Fruit fly (Drosophila melanogaster) whole organism, embryonic: ENCODE results near the gene Plap.

Experiments used
- B-H1 ChIP-seq: fragments of 200-800 bp; sonication (Bioruptor generic); IDR thresholded peaks from 3 replicates; pipeline ENCODE4 v1.3.6; 2022; ENCODE audit warnings: missing biosample characterization, missing genetic modification characterization
- CG10147 ChIP-seq: fragments of 200-800 bp; sonication (Bioruptor generic); optimal IDR thresholded peaks from 2 replicates; lab custom pipeline; 2019; ENCODE audit warnings: missing biosample characterization, mild to moderate bottlenecking, missing genetic modification characterization, moderate library complexity
- CG10959 ChIP-seq: fragments of 200-800 bp; sonication (Bioruptor generic); IDR thresholded peaks from 2 replicates; pipeline ENCODE4 v1.3.6; 2022; ENCODE audit warnings: missing biosample characterization, missing genetic modification characterization
- CG12104 ChIP-seq: fragments of 200-800 bp; sonication (Bioruptor generic); optimal IDR thresholded peaks from 3 replicates; lab custom pipeline; 2016; ENCODE audit warnings: missing biosample characterization, missing genetic modification characterization
- CG12744 ChIP-seq: fragments of 200-800 bp; sonication (Bioruptor generic); optimal IDR thresholded peaks from 2 replicates; lab custom pipeline; 2016; ENCODE audit warnings: missing biosample characterization, missing genetic modification characterization
- CG13775 ChIP-seq: fragments of 200-800 bp; sonication (Bioruptor generic); optimal IDR thresholded peaks from 3 replicates; lab custom pipeline; 2017; ENCODE audit warnings: missing biosample characterization, mild to moderate bottlenecking, missing genetic modification characterization
- CG14050 ChIP-seq: fragments of 200-800 bp; sonication (Bioruptor generic); IDR thresholded peaks from 3 replicates; pipeline ENCODE4 v1.3.6; 2022; ENCODE audit warnings: missing biosample characterization, missing genetic modification characterization
- CG15269 ChIP-seq: fragments of 200-800 bp; sonication (Bioruptor generic); optimal IDR thresholded peaks from 2 replicates; lab custom pipeline; 2018; ENCODE audit warnings: missing biosample characterization, mild to moderate bottlenecking, missing genetic modification characterization, moderate library complexity
- CG17568 ChIP-seq: fragments of 200-800 bp; sonication (Bioruptor generic); optimal IDR thresholded peaks from 2 replicates; lab custom pipeline; 2018; ENCODE audit warnings: missing biosample characterization, mild to moderate bottlenecking, missing genetic modification characterization, moderate library complexity
- CG18262 ChIP-seq: fragments of 200-800 bp; optimal IDR thresholded peaks from 3 replicates; lab custom pipeline; 2019; ENCODE audit warnings: missing biosample characterization, mild to moderate bottlenecking, missing genetic modification characterization, moderate library complexity
- CG18599 ChIP-seq: fragments of 200-800 bp; sonication (Bioruptor generic); optimal IDR thresholded peaks from 3 replicates; lab custom pipeline; 2017; ENCODE audit warnings: missing biosample characterization, missing genetic modification characterization, mild to moderate bottlenecking, moderate library complexity, missing genetic modification reagents
- CG2120 ChIP-seq: fragments of 200-800 bp; sonication (Bioruptor generic); optimal IDR thresholded peaks from 3 replicates; lab custom pipeline; 2016; ENCODE audit warnings: missing biosample characterization, missing genetic modification characterization
- CG2199 ChIP-seq: fragments of 200-800 bp; sonication (Bioruptor generic); IDR thresholded peaks from 3 replicates; pipeline ENCODE4 v1.3.6; 2022; ENCODE audit warnings: missing biosample characterization, missing genetic modification characterization
- CG30403 ChIP-seq: fragments of 200-800 bp; sonication (Bioruptor generic); optimal IDR thresholded peaks from 3 replicates; lab custom pipeline; 2016; ENCODE audit warnings: missing biosample characterization, missing genetic modification characterization
- CG33557 ChIP-seq: fragments of 200-800 bp; sonication (Bioruptor generic); optimal IDR thresholded peaks from 2 replicates; lab custom pipeline; 2019; ENCODE audit warnings: missing biosample characterization, mild to moderate bottlenecking, missing genetic modification characterization, moderate library complexity
- CG4360 ChIP-seq: fragments of 200-800 bp; sonication (Bioruptor generic); IDR thresholded peaks from 2 replicates; pipeline ENCODE4 v1.3.6; 2022; ENCODE audit warnings: missing biosample characterization, missing genetic modification characterization
- CG6254 ChIP-seq: fragments of 200-800 bp; sonication (Bioruptor generic); optimal IDR thresholded peaks from 3 replicates; lab custom pipeline; 2017; ENCODE audit warnings: mild to moderate bottlenecking, missing biosample characterization, missing genetic modification reagents, missing genetic modification characterization
- CG9215 ChIP-seq: fragments of 200-800 bp; sonication (Bioruptor generic); IDR thresholded peaks from 2 replicates; pipeline ENCODE4 v1.3.6; 2022; ENCODE audit warnings: missing biosample characterization, missing genetic modification characterization
- E2f2 ChIP-seq: fragments of 200-800 bp; sonication (Bioruptor generic); IDR thresholded peaks from 2 replicates; pipeline ENCODE4 v1.3.6; 2022; ENCODE audit warnings: missing biosample characterization, missing genetic modification characterization
- Ets65A ChIP-seq: fragments of 200-800 bp; sonication (Bioruptor generic); peaks from one replicate; lab custom pipeline; 2016; ENCODE audit warnings: missing biosample characterization, missing genetic modification characterization
- Ets97D ChIP-seq: fragments of 200-800 bp; sonication (Bioruptor generic); optimal IDR thresholded peaks from 3 replicates; lab custom pipeline; 2016; ENCODE audit warnings: missing biosample characterization, missing genetic modification characterization
- Hey ChIP-seq: fragments of 200-800 bp; sonication (Bioruptor generic); optimal IDR thresholded peaks from 3 replicates; lab custom pipeline; 2018; ENCODE audit warnings: missing biosample characterization, mild to moderate bottlenecking, missing genetic modification characterization
- Hmx ChIP-seq: fragments of 200-800 bp; sonication (Bioruptor generic); optimal IDR thresholded peaks from 2 replicates; lab custom pipeline; 2016; ENCODE audit warnings: missing biosample characterization, missing genetic modification characterization
- Hr3 ChIP-seq: fragments of 200-800 bp; sonication (Bioruptor generic); optimal IDR thresholded peaks from 3 replicates; lab custom pipeline; 2016; ENCODE audit warnings: missing biosample characterization, missing genetic modification characterization
- Myb ChIP-seq: fragments of 200-800 bp; sonication (Bioruptor generic); optimal IDR thresholded peaks from 2 replicates; lab custom pipeline; 2016; ENCODE audit warnings: missing biosample characterization, missing genetic modification characterization
- Neu2 ChIP-seq: fragments of 200-800 bp; sonication (Bioruptor generic); optimal IDR thresholded peaks from 3 replicates; lab custom pipeline; 2016; ENCODE audit warnings: missing biosample characterization, missing genetic modification characterization, borderline replicate concordance
- Sox102F ChIP-seq: fragments of 200-800 bp; sonication (Bioruptor generic); optimal IDR thresholded peaks from 2 replicates; lab custom pipeline; 2018; ENCODE audit warnings: missing biosample characterization, mild to moderate bottlenecking, missing genetic modification characterization, moderate library complexity
- Taf1 ChIP-seq: fragments of 200-800 bp; sonication (Bioruptor generic); IDR thresholded peaks from 2 replicates; pipeline ENCODE4 v1.3.6; 2022; ENCODE audit warnings: missing biosample characterization, missing genetic modification characterization
- Trl ChIP-seq, 3 experiments: fragments of >200 bp in 2 of 3; fragments of 200-800 bp in 1 of 3; sonication (Bioruptor generic) in 1 of 3; optimal IDR thresholded peaks; 2 replicates in 1 of 3; 3 replicates in 2 of 3; lab custom pipeline; 2016 to 2017; ENCODE audit warnings: missing biosample characterization in 1 of 3, missing genetic modification characterization in 1 of 3
- aop ChIP-seq: fragments of 200-800 bp; sonication (Bioruptor generic); IDR thresholded peaks from 2 replicates; pipeline ENCODE4 v1.3.6; 2022; ENCODE audit warnings: missing biosample characterization, missing genetic modification characterization
- ara ChIP-seq: fragments of 200-800 bp; sonication (Bioruptor generic); IDR thresholded peaks from 2 replicates; pipeline ENCODE4 v1.3.6; 2022; ENCODE audit warnings: missing biosample characterization, missing genetic modification characterization
- ato ChIP-seq: fragments of 200-800 bp; sonication (Bioruptor generic); IDR thresholded peaks from 2 replicates; pipeline ENCODE4 v1.3.6; 2022; ENCODE audit warnings: missing biosample characterization, missing genetic modification characterization; ENCODE audit not compliant: partially characterized antibody
- cas ChIP-seq: fragments of 200-800 bp; sonication (Bioruptor generic); IDR thresholded peaks from 2 replicates; pipeline ENCODE4 v1.3.6; 2022; ENCODE audit warnings: missing biosample characterization, missing genetic modification characterization
- emc ChIP-seq: fragments of 200-800 bp; sonication (Bioruptor generic); optimal IDR thresholded peaks from 2 replicates; lab custom pipeline; 2016; ENCODE audit warnings: missing biosample characterization, missing genetic modification characterization
- fd3F ChIP-seq: fragments of 200-800 bp; sonication (Bioruptor generic); optimal IDR thresholded peaks from 2 replicates; lab custom pipeline; 2018; ENCODE audit warnings: missing biosample characterization, mild to moderate bottlenecking, missing genetic modification characterization, moderate library complexity
- ftz-f1 ChIP-seq: fragments of 200-800 bp; sonication (Bioruptor generic); optimal IDR thresholded peaks from 2 replicates; lab custom pipeline; 2016; ENCODE audit warnings: missing biosample characterization, missing genetic modification characterization
- gcm2 ChIP-seq: fragments of 200-800 bp; sonication (Bioruptor generic); optimal IDR thresholded peaks from 2 replicates; lab custom pipeline; 2016; ENCODE audit warnings: missing biosample characterization, missing genetic modification characterization
- kah ChIP-seq: fragments of 200-800 bp; sonication (Bioruptor generic); optimal IDR thresholded peaks from 2 replicates; lab custom pipeline; 2018; ENCODE audit warnings: missing biosample characterization, mild to moderate bottlenecking, missing genetic modification characterization
- knrl ChIP-seq: fragments of 200-800 bp; sonication (Bioruptor generic); IDR thresholded peaks from 3 replicates; pipeline ENCODE4 v1.3.6; 2022; ENCODE audit warnings: missing biosample characterization, missing genetic modification characterization; ENCODE audit not compliant: partially characterized antibody
- luna ChIP-seq: fragments of 200-800 bp; sonication (Bioruptor generic); optimal IDR thresholded peaks from 2 replicates; lab custom pipeline; 2016; ENCODE audit warnings: missing biosample characterization, missing genetic modification characterization
- mirr ChIP-seq: fragments of 200-800 bp; sonication (Bioruptor generic); optimal IDR thresholded peaks from 3 replicates; lab custom pipeline; 2018; ENCODE audit warnings: missing biosample characterization, mild to moderate bottlenecking, missing genetic modification characterization
- nerfin-2 ChIP-seq: fragments of 200-800 bp; sonication (Bioruptor generic); IDR thresholded peaks from 2 replicates; pipeline ENCODE4 v1.3.6; 2022; ENCODE audit warnings: missing biosample characterization, missing genetic modification characterization; ENCODE audit not compliant: partially characterized antibody
- onecut ChIP-seq: fragments of 200-800 bp; sonication (Bioruptor generic); IDR thresholded peaks from 2 replicates; pipeline ENCODE4 v1.3.6; 2022; ENCODE audit warnings: missing biosample characterization, missing genetic modification characterization
- otp ChIP-seq: fragments of 200-800 bp; sonication (Bioruptor generic); IDR thresholded peaks from 3 replicates; pipeline ENCODE4, ENCODE4 v1.3.6; 2022; ENCODE audit warnings: missing biosample characterization, missing genetic modification characterization
- pb ChIP-seq: fragments of 200-800 bp; sonication (Bioruptor generic); optimal IDR thresholded peaks from 3 replicates; lab custom pipeline; 2016; ENCODE audit warnings: missing biosample characterization, missing genetic modification characterization
- pho ChIP-seq: fragments of 200-800 bp; sonication (Bioruptor generic); optimal IDR thresholded peaks from 2 replicates; lab custom pipeline; 2016; ENCODE audit warnings: missing biosample characterization, missing genetic modification characterization
- salm ChIP-seq: fragments of 200-800 bp; sonication (Bioruptor generic); optimal IDR thresholded peaks from 2 replicates; lab custom pipeline; 2018; ENCODE audit warnings: missing biosample characterization, mild to moderate bottlenecking, missing genetic modification characterization
- tap ChIP-seq: fragments of 200-800 bp; optimal IDR thresholded peaks from 3 replicates; lab custom pipeline; 2019; ENCODE audit warnings: missing biosample characterization, mild to moderate bottlenecking, missing genetic modification characterization, moderate library complexity
- tll ChIP-seq, 2 experiments: fragments of 200-800 bp in 1 of 2; fragments of >200 bp in 1 of 2; sonication (Bioruptor generic) in 1 of 2; optimal IDR thresholded peaks; 2 replicates each; lab custom pipeline; 2017 to 2019; ENCODE audit warnings: missing biosample characterization in 2 of 2, missing genetic modification characterization in 2 of 2, mild to moderate bottlenecking in 1 of 2, moderate library complexity in 1 of 2
- zen ChIP-seq: fragments of 200-800 bp; sonication (Bioruptor generic); optimal IDR thresholded peaks from 3 replicates; lab custom pipeline; 2018; ENCODE audit warnings: missing biosample characterization, mild to moderate bottlenecking, missing genetic modification characterization, moderate library complexity

Gene Plap

DNA sequence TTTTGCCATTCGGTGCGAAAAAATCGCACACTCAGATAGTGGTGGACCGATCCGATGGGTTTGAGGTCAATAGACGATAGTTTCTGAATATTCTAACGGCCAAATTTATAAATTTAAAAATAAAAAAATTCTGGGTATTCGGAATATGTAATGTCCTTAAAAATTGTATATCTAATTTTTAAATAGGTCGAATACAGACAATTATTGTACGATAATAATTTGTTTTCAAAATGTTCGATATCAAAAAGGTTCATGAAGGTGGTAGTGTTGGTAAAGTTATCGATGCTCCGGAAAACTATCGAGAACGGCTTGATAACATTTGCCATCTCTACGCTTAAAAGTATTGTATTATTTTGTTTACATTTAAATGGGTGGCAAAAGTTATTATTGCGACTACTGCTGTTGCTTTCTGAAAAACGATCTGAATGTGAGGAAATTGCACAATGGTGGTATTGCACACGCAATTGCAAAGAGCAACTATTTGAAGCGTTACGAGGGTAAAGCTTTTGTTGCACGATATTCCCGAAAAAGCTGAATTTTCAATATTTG lies at the start of gene Plap, which contains the start of gene CG31922 (continued):
- TF ChIP-seq CG12744 (GFP tag; lab: Kevin White, UChicago) (peak; percentile 67), cas (no peak), CG14050 (GFP tag; lab: Robert Waterston, UW) (no peak), pb (no peak), CG15269 (tag; lab: Kevin White, UChicago) (no peak), Taf1 (GFP tag; lab: Robert Waterston, UW) (peak; percentile 39; the same call in 1 of the 2 replicates), mirr (GFP tag; lab: Kevin White, UChicago) (no peak), CG10959 (no peak), Hmx (GFP tag; lab: Kevin White, UChicago) (peak; percentile 46), CG2120 (GFP tag; lab: Kevin White, UChicago) (peak; percentile 87), ara (GFP tag; lab: Robert Waterston, UW) (no peak), Trl (optimal IDR thresholded peaks at IDR 0.05; lab: Kevin White, UChicago) (no peak), Trl (GFP tag; optimal IDR thresholded peaks at IDR 0.05; lab: Kevin White, UChicago) (peak; percentile 45), CG13775 (GFP tag; lab: Kevin White, UChicago) (peak; percentile 80), CG6254 (GFP tag; lab: Kevin White, UChicago) (no peak), nerfin-2 (peak; percentile 81), CG18599 (GFP tag; lab: Kevin White, UChicago) (peak; percentile 60), fd3F (GFP tag; lab: Kevin White, UChicago) (peak; percentile 57), knrl (GFP tag; lab: Robert Waterston, UW) (peak; percentile 95), kah (GFP tag; lab: Kevin White, UChicago) (no peak), aop (GFP tag; lab: Robert Waterston, UW) (no peak), CG9215 (peak; percentile 78), ftz-f1 (GFP tag; lab: Kevin White, UChicago) (peak; percentile 68), CG2199 (GFP tag; lab: Robert Waterston, UW) (no peak), E2f2 (peak; percentile 59), Sox102F (GFP tag; lab: Kevin White, UChicago) (no peak), luna (GFP tag; lab: Kevin White, UChicago) (peak; percentile 21), emc (GFP tag; lab: Kevin White, UChicago) (peak; percentile 29), Ets65A (GFP tag; lab: Kevin White, UChicago) (peak; percentile 95), onecut (GFP tag; lab: Robert Waterston, UW) (no peak; the same call in 1 of the 2 replicates), CG4360 (GFP tag; lab: Robert Waterston, UW) (no peak), Myb (GFP tag; lab: Kevin White, UChicago) (peak; percentile 85), CG17568 (no peak), gcm2 (GFP tag; lab: Kevin White, UChicago) (no peak), Neu2 (GFP tag; lab: Kevin White, UChicago) (no peak), Ets97D (GFP tag; lab: Kevin White, UChicago) (peak; percentile 75), tll (GFP tag; optimal IDR thresholded peaks at IDR 0.05; lab: Kevin White, UChicago) (peak in 1 of 2 experiments; percentile 8), CG33557 (GFP tag; lab: Kevin White, UChicago) (peak; percentile 61), tap (tag; lab: Kevin White, UChicago) (no peak), CG30403 (GFP tag; lab: Kevin White, UChicago) (peak; percentile 87), Hey (tag; lab: Kevin White, UChicago) (no peak), salm (tag; lab: Kevin White, UChicago) (no peak), otp (GFP tag; lab: Robert Waterston, UW) (no peak), CG10147 (GFP tag; lab: Kevin White, UChicago) (peak; percentile 76), zen (tag; lab: Kevin White, UChicago) (peak; percentile 37), Hr3 (GFP tag; lab: Kevin White, UChicago) (peak; percentile 86), ato (GFP tag; lab: Robert Waterston, UW) (peak; percentile 53), CG18262 (tag; lab: Kevin White, UChicago) (peak; percentile 69), CG12104 (peak; percentile 56), pho (GFP tag; lab: Kevin White, UChicago) (peak; percentile 81), B-H1 (GFP tag; lab: Robert Waterston, UW) (no peak; the same call in 2 of the 3 replicates)
